Worm (Caenorhabditis elegans) whole organism, L4 larva: ENCODE data around the gene F14D7.18.
A peak's percentile ranks its signal among the peaks of the same experiment; 100 is the strongest.

Experiments
- D1046.2 ChIP-seq: fragments of 200-800 bp; sonication (Bioruptor generic); IDR thresholded peaks from 2 replicates; pipeline ENCODE4 v1.3.6; 2022; ENCODE audit warnings: missing genetic modification characterization, missing compliant biosample characterization
- T20F7.1 ChIP-seq: fragments of 200-800 bp; sonication (Bioruptor generic); optimal IDR thresholded peaks from 2 replicates; lab custom pipeline; 2018; ENCODE audit warnings: mild to moderate bottlenecking, missing genetic modification characterization, missing compliant biosample characterization
- aha-1 ChIP-seq: fragments of 150-350 bp; peaks from one replicate; lab custom pipeline; 2014; ENCODE audit warnings: missing biosample characterization, missing genetic modification characterization
- ceh-28 ChIP-seq: fragments of 150-350 bp; optimal IDR thresholded peaks from 2 replicates; lab custom pipeline; 2014; ENCODE audit warnings: missing biosample characterization, missing genetic modification reagents, missing genetic modification characterization
- ceh-44 ChIP-seq: fragments of 200-800 bp; sonication (Bioruptor generic); IDR thresholded peaks from 2 replicates; pipeline ENCODE4 v1.3.6; 2022; ENCODE audit warnings: missing genetic modification reagents, missing genetic modification characterization, missing compliant biosample characterization
- ceh-62 ChIP-seq: sonication (generic microtip); optimal IDR thresholded peaks from 2 replicates; lab custom pipeline; 2017; ENCODE audit warnings: missing biosample characterization, missing genetic modification characterization
- daf-16 ChIP-seq, 3 experiments: sonication (generic microtip); optimal IDR thresholded peaks; 2 replicates each; lab custom pipeline; 2016 to 2017; ENCODE audit warnings: missing genetic modification characterization in 3 of 3, missing genetic modification reagents in 3 of 3, mild to moderate bottlenecking in 2 of 3, missing compliant biosample characterization in 2 of 3, missing biosample characterization in 1 of 3, moderate library complexity in 1 of 3
- dmd-6 ChIP-seq: fragments of 200-800 bp; sonication (Bioruptor generic); IDR thresholded peaks from 2 replicates; pipeline ENCODE4 v1.3.6; 2022; ENCODE audit warnings: missing genetic modification reagents, missing genetic modification characterization, missing compliant biosample characterization
- dmd-9 ChIP-seq: fragments of 200-800 bp; sonication (Bioruptor generic); IDR thresholded peaks from 2 replicates; pipeline ENCODE4 v1.3.6; 2022; ENCODE audit warnings: missing genetic modification reagents, missing genetic modification characterization, missing compliant biosample characterization
- dpl-1 ChIP-seq: fragments of 150-350 bp; optimal IDR thresholded peaks from 2 replicates; lab custom pipeline; 2014; ENCODE audit warnings: missing biosample characterization, missing genetic modification reagents, missing genetic modification characterization
- duxl-1 ChIP-seq: sonication (generic microtip); optimal IDR thresholded peaks from 2 replicates; lab custom pipeline; 2016; ENCODE audit warnings: mild to moderate bottlenecking, missing genetic modification characterization, moderate library complexity, missing compliant biosample characterization; ENCODE audit not compliant: poor library complexity
- egl-43 ChIP-seq: fragments of 200-800 bp; sonication (Bioruptor generic); IDR thresholded peaks from 2 replicates; pipeline ENCODE4 v1.3.6; 2022; ENCODE audit warnings: missing genetic modification reagents, missing genetic modification characterization, missing compliant biosample characterization
- fos-1 ChIP-seq: fragments of 150-350 bp; optimal IDR thresholded peaks from 2 replicates; lab custom pipeline; 2014; ENCODE audit warnings: missing biosample characterization, missing genetic modification characterization
- gei-8 ChIP-seq: fragments of 200-800 bp; sonication (Bioruptor generic); optimal IDR thresholded peaks from 2 replicates; lab custom pipeline; 2018; ENCODE audit warnings: mild to moderate bottlenecking, missing genetic modification characterization, missing compliant biosample characterization
- hlh-30 ChIP-seq: sonication (generic microtip); optimal IDR thresholded peaks from 2 replicates; lab custom pipeline; 2017; ENCODE audit warnings: antibody characterized with exemption, mild to moderate bottlenecking, missing genetic modification characterization, missing compliant biosample characterization; ENCODE audit not compliant: insufficient read depth
- lim-7 ChIP-seq: fragments of 200-800 bp; sonication (Bioruptor generic); IDR thresholded peaks from 2 replicates; pipeline ENCODE4 v1.3.6; 2022; ENCODE audit warnings: missing genetic modification characterization, missing compliant biosample characterization
- lin-38 ChIP-seq: fragments of 200-800 bp; sonication (Bioruptor generic); IDR thresholded peaks from 2 replicates; pipeline ENCODE4 v1.3.6; 2022; ENCODE audit warnings: missing genetic modification reagents, missing genetic modification characterization, missing compliant biosample characterization
- lir-3 ChIP-seq: sonication (generic microtip); optimal IDR thresholded peaks from 2 replicates; lab custom pipeline; 2016; ENCODE audit warnings: mild to moderate bottlenecking, missing genetic modification characterization, missing compliant biosample characterization
- mdl-1 ChIP-seq, 2 experiments: fragments of 150-350 bp in 1 of 2; sonication (generic microtip) in 1 of 2; optimal IDR thresholded peaks; 2 replicates each; lab custom pipeline; 2014 to 2017; ENCODE audit warnings: missing biosample characterization in 2 of 2, missing genetic modification characterization in 2 of 2
- mdt-29 ChIP-seq: fragments of 200-800 bp; sonication (Bioruptor generic); IDR thresholded peaks from 2 replicates; pipeline ENCODE4 v1.3.6; 2022; ENCODE audit warnings: missing genetic modification reagents, missing genetic modification characterization, missing compliant biosample characterization
- mep-1 ChIP-seq: fragments of 150-350 bp; sonication (generic microtip); optimal IDR thresholded peaks from 3 replicates; lab custom pipeline; 2014; ENCODE audit warnings: missing biosample characterization, missing genetic modification characterization
- mes-2 ChIP-seq: sonication (generic microtip); optimal IDR thresholded peaks from 2 replicates; lab custom pipeline; 2016; ENCODE audit warnings: missing genotype, mild to moderate bottlenecking, missing genetic modification characterization, missing compliant biosample characterization; ENCODE audit not compliant: poor library complexity, severe bottlenecking
- mxl-3 ChIP-seq: fragments of 200-800 bp; sonication (Bioruptor generic); optimal IDR thresholded peaks from 2 replicates; lab custom pipeline; 2018; ENCODE audit warnings: mild to moderate bottlenecking, missing genetic modification characterization, missing compliant biosample characterization
- nhr-10 ChIP-seq: fragments of 150-350 bp; optimal IDR thresholded peaks from 2 replicates; lab custom pipeline; 2014; ENCODE audit warnings: missing biosample characterization, missing genetic modification characterization
- nhr-102 ChIP-seq: sonication (generic microtip); optimal IDR thresholded peaks from 2 replicates; lab custom pipeline; 2016; ENCODE audit warnings: mild to moderate bottlenecking, missing genetic modification characterization, moderate library complexity, missing compliant biosample characterization
- nhr-11 ChIP-seq: fragments of 150-350 bp; optimal IDR thresholded peaks from 2 replicates; lab custom pipeline; 2014; ENCODE audit warnings: missing biosample characterization, missing genetic modification characterization
- nhr-6 ChIP-seq: fragments of 150-350 bp; optimal IDR thresholded peaks from 2 replicates; lab custom pipeline; 2014; ENCODE audit warnings: missing biosample characterization, missing genetic modification characterization
- nhr-77 ChIP-seq: fragments of 150-350 bp; optimal IDR thresholded peaks from 2 replicates; lab custom pipeline; 2014; ENCODE audit warnings: missing biosample characterization, missing genetic modification characterization
- pha-4 ChIP-seq, 2 experiments: fragments of 150-350 bp in 1 of 2; fragments of 200-800 bp in 1 of 2; sonication (Bioruptor generic) in 1 of 2; IDR thresholded peaks in 1 of 2; optimal IDR thresholded peaks in 1 of 2; 2 replicates each; pipeline versions ENCODE4 v1.3.6 to Lab custom; 2014 to 2022; ENCODE audit warnings: missing genetic modification characterization in 2 of 2, missing genetic modification reagents in 2 of 2, missing biosample characterization in 1 of 2, missing compliant biosample characterization in 1 of 2
- skn-1 ChIP-seq: fragments of 150-350 bp; optimal IDR thresholded peaks from 2 replicates; lab custom pipeline; 2014; ENCODE audit warnings: missing biosample characterization, missing genetic modification characterization
- snpc-1.2 ChIP-seq: fragments of 200-800 bp; sonication (Bioruptor generic); IDR thresholded peaks from 2 replicates; pipeline ENCODE4 v1.3.6; 2022; ENCODE audit warnings: missing genetic modification reagents, missing genetic modification characterization, missing compliant biosample characterization
- snpc-4 ChIP-seq: fragments of 150-350 bp; optimal IDR thresholded peaks from 2 replicates; lab custom pipeline; 2014; ENCODE audit warnings: missing biosample characterization, missing genetic modification characterization
- vab-7 ChIP-seq: fragments of 200-800 bp; sonication (Bioruptor generic); IDR thresholded peaks from 2 replicates; pipeline ENCODE4 v1.3.6; 2022; ENCODE audit warnings: missing genetic modification reagents, missing genetic modification characterization, missing compliant biosample characterization
- zag-1 ChIP-seq: fragments of 150-350 bp; optimal IDR thresholded peaks from 2 replicates; lab custom pipeline; 2014; ENCODE audit warnings: missing biosample characterization, missing genetic modification characterization
- zfp-2 ChIP-seq: sonication (generic microtip); optimal IDR thresholded peaks from 2 replicates; lab custom pipeline; 2016; ENCODE audit warnings: mild to moderate bottlenecking, missing genetic modification characterization, missing compliant biosample characterization
- zfp-3 ChIP-seq: fragments of 200-800 bp; sonication (Bioruptor generic); conservative IDR thresholded peaks from 2 replicates; pipeline ENCODE4 v1.3.6; 2022; ENCODE audit warnings: missing genetic modification reagents, missing genetic modification characterization, missing compliant biosample characterization
- zip-11 ChIP-seq: fragments of 200-800 bp; sonication (Bioruptor generic); IDR thresholded peaks from 2 replicates; pipeline ENCODE4 v1.3.6; 2022; ENCODE audit warnings: missing genetic modification characterization, missing compliant biosample characterization

Gene F14D7.18

ce11 chrV:14294396-14294795 is 3.9 kb upstream of the F14D7.18 start, which contains the start of gene F14D7.9:
TSS of gene F14D7.9 (plus strand) at chrV:14294696.
- TF ChIP-seq vab-7 (no peak), lim-7 (GFP tag; lab: Robert Waterston, UW) (no peak), T20F7.1 (GFP tag; lab: Kevin White, UChicago) (no peak), dmd-6 (GFP tag; lab: Robert Waterston, UW) (no peak), daf-16 (GFP tag; optimal IDR thresholded peaks at IDR 0.05; lab: Kevin White, UChicago) (no peak), daf-16 (tag; optimal IDR thresholded peaks at IDR 0.05; lab: Kevin White, UChicago) (no peak)
- TF ChIP-seq, all 104 proteins: peak for 0

- TF ChIP-seq mep-1 (tag; lab: Kevin White, UChicago) (no peak), hlh-30 (tag; lab: Kevin White, UChicago) (no peak), aha-1 (tag; lab: Kevin White, UChicago) (peak; percentile 4), gei-8 (GFP tag; lab: Kevin White, UChicago) (no peak)
Observed at ce11 chrV:14293667-14294194, 3.2 kb upstream of the F14D7.18 start, which contains the start of gene F14D7.2. TSS of gene F14D7.2 (minus strand) at chrV:14293717.

ce11 chrV:14289363-14289762 is 1.2 kb downstream of the F14D7.18 start, which contains the start of gene F14D7.1:
TSS of gene F14D7.1 (minus strand) at chrV:14289463.
- TF ChIP-seq nhr-77 (tag; lab: Kevin White, UChicago) (no peak), dpl-1 (GFP tag; lab: Kevin White, UChicago) (no peak), zfp-3 (no peak), duxl-1 (tag; lab: Kevin White, UChicago) (no peak), dmd-9 (no peak), nhr-11 (tag; lab: Kevin White, UChicago) (no peak), lin-38 (GFP tag; lab: Robert Waterston, UW) (no peak), ceh-62 (tag; lab: Kevin White, UChicago) (no peak), mdl-1 (tag; optimal IDR thresholded peaks at IDR 0.05; lab: Kevin White, UChicago) (no peak), pha-4 (GFP tag; IDR thresholded peaks at IDR 0.05; lab: Robert Waterston, UW) (no peak), pha-4 (tag; optimal IDR thresholded peaks at IDR 0.05; lab: Kevin White, UChicago) (no peak), mes-2 (tag; lab: Kevin White, UChicago) (no peak), fos-1 (tag; lab: Kevin White, UChicago) (no peak), gei-8 (GFP tag; lab: Kevin White, UChicago) (no peak), vab-7 (no peak), egl-43 (GFP tag; lab: Robert Waterston, UW) (no peak)

DNA sequence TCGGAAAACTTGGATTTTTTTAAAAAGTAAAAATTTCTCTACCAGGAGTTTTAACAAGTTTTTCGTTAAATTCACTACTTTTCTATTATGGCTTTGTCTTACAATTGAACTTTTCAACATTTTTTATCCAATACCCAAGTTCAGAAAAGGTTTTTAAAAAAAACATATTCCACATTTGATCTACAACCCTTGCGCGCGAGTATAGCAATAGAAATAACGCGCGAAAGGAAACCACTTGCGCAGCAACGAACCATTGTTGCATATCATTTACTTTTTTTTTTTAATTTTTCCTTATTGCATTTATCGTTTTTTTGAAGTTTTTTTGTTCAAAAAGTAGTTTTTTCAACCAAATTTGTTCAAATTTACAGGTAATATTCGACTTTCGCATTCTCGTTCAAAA is 4.7 kb downstream of the F14D7.18 start, which contains the start of gene F40G12.11:
F40G12.11 (plus strand) TSS at position 369 of the 400 bp plus-strand sequence.
- no peak for TF ChIP-seq D1046.2 (GFP tag; lab: Robert Waterston, UW)
- TF ChIP-seq vab-7 = no peak
- TF ChIP-seq mep-1 (tag; lab: Kevin White, UChicago) = no peak
- no peak for TF ChIP-seq lir-3 (tag; lab: Kevin White, UChicago)
- TF ChIP-seq egl-43 (GFP tag; lab: Robert Waterston, UW) = no peak
- TF ChIP-seq zag-1 = no peak
- no peak for TF ChIP-seq ceh-62 (tag; lab: Kevin White, UChicago)
- no peak for TF ChIP-seq mdt-29 (GFP tag; lab: Robert Waterston, UW)
- no peak for TF ChIP-seq skn-1
- no peak for TF ChIP-seq ceh-28 (tag; lab: Kevin White, UChicago)
- no peak for TF ChIP-seq zfp-2 (tag; lab: Kevin White, UChicago)
- no peak for TF ChIP-seq ceh-44 (GFP tag; lab: Robert Waterston, UW)
- TF ChIP-seq nhr-10 = no peak
- TF ChIP-seq fos-1 (tag; lab: Kevin White, UChicago) = no peak
- no peak for TF ChIP-seq nhr-102
- TF ChIP-seq zip-11 (GFP tag; lab: Robert Waterston, UW) = no peak
- TF ChIP-seq mxl-3 (GFP tag; lab: Kevin White, UChicago) = no peak
- TF ChIP-seq nhr-6 (tag; lab: Kevin White, UChicago) = no peak
- no peak for TF ChIP-seq snpc-4 (tag; lab: Kevin White, UChicago)
- TF ChIP-seq snpc-1.2 = no peak
